Worm (Caenorhabditis elegans) whole organism, L1 larva: ENCODE data around the gene rpl-36.A.

Experiments used
- C16A3.4 ChIP-seq: fragments of 150-350 bp; optimal IDR thresholded peaks from 2 replicates; lab custom pipeline; 2014; ENCODE audit warnings: missing biosample characterization, missing genetic modification characterization
- C34B4.2 ChIP-seq: sonication (generic microtip); optimal IDR thresholded peaks from 2 replicates; lab custom pipeline; 2017; ENCODE audit warnings: mild to moderate bottlenecking, missing genetic modification characterization, missing compliant biosample characterization
- F16B12.6 ChIP-seq: fragments of 150-350 bp; optimal IDR thresholded peaks from 2 replicates; lab custom pipeline; 2014; ENCODE audit warnings: missing biosample characterization, missing genetic modification characterization
- Y116A8C.19 ChIP-seq: sonication (generic microtip); optimal IDR thresholded peaks from 2 replicates; lab custom pipeline; 2016; ENCODE audit warnings: missing compliant biosample characterization, missing genetic modification characterization, borderline replicate concordance
- aha-1 ChIP-seq: fragments of 150-350 bp; optimal IDR thresholded peaks from 2 replicates; lab custom pipeline; 2014; ENCODE audit warnings: missing biosample characterization, missing genetic modification characterization
- aly-2 ChIP-seq: fragments of 150-350 bp; optimal IDR thresholded peaks from 2 replicates; lab custom pipeline; 2014; ENCODE audit warnings: missing biosample characterization, missing genetic modification characterization
- ama-1 ChIP-seq: fragments of 150-350 bp; optimal IDR thresholded peaks from 2 replicates; lab custom pipeline; 2014
- blmp-1 ChIP-seq: fragments of 150-350 bp; optimal IDR thresholded peaks from 2 replicates; lab custom pipeline; 2014; ENCODE audit warnings: missing biosample characterization, missing genetic modification characterization
- ceh-90 ChIP-seq: sonication (generic microtip); optimal IDR thresholded peaks from 2 replicates; lab custom pipeline; 2016; ENCODE audit warnings: missing genetic modification characterization, missing compliant biosample characterization
- ces-1 ChIP-seq: fragments of 150-350 bp; optimal IDR thresholded peaks from 2 replicates; lab custom pipeline; 2014; ENCODE audit warnings: missing biosample characterization, missing genetic modification reagents, missing genetic modification characterization
- dpl-1 ChIP-seq, 3 experiments: fragments of 150-350 bp in 2 of 3; sonication (generic microtip) in 1 of 3; optimal IDR thresholded peaks; 2 replicates each; lab custom pipeline; 2014 to 2017; ENCODE audit warnings: missing biosample characterization in 3 of 3, missing genetic modification characterization in 3 of 3, missing genetic modification reagents in 3 of 3
- efl-3 ChIP-seq: fragments of 200-800 bp; sonication (Bioruptor generic); optimal IDR thresholded peaks from 2 replicates; lab custom pipeline; 2018; ENCODE audit warnings: mild to moderate bottlenecking, missing genetic modification characterization, missing compliant biosample characterization
- egl-13 ChIP-seq: sonication (generic microtip); optimal IDR thresholded peaks from 2 replicates; lab custom pipeline; 2016; ENCODE audit warnings: missing genotype, missing genetic modification reagents, missing genetic modification characterization, missing compliant biosample characterization
- egl-27 ChIP-seq, 2 experiments: fragments of 150-350 bp in 1 of 2; sonication (generic microtip); optimal IDR thresholded peaks; 3 replicates each; lab custom pipeline; 2017 to 2018; ENCODE audit warnings: missing biosample characterization in 2 of 2, missing genetic modification characterization in 2 of 2, missing genetic modification reagents in 2 of 2
- elt-3 ChIP-seq, 6 experiments: fragments of 150-350 bp in 1 of 6; sonication (generic microtip); optimal IDR thresholded peaks; 2 replicates each; lab custom pipeline; 2017 to 2018; ENCODE audit warnings: missing biosample characterization in 6 of 6, missing genetic modification characterization in 6 of 6, inconsistent platforms in 1 of 6
- fkh-10 ChIP-seq: sonication (generic microtip); optimal IDR thresholded peaks from 2 replicates; lab custom pipeline; 2017; ENCODE audit warnings: missing biosample characterization, missing genetic modification reagents, missing genetic modification characterization
- fkh-4 ChIP-seq: sonication (generic microtip); optimal IDR thresholded peaks from 2 replicates; lab custom pipeline; 2016; ENCODE audit warnings: missing compliant biosample characterization, missing genetic modification characterization, borderline replicate concordance
- fkh-8 ChIP-seq: sonication (generic microtip); optimal IDR thresholded peaks from 2 replicates; lab custom pipeline; 2016; ENCODE audit warnings: mild to moderate bottlenecking, missing genetic modification characterization, missing compliant biosample characterization
- fos-1 ChIP-seq: fragments of 150-350 bp; optimal IDR thresholded peaks from 2 replicates; lab custom pipeline; 2014; ENCODE audit warnings: missing biosample characterization, missing genetic modification characterization
- grh-1 ChIP-seq: fragments of 200-800 bp; sonication (Bioruptor generic); IDR thresholded peaks from 2 replicates; pipeline ENCODE4 v1.3.6; 2022; ENCODE audit warnings: missing genetic modification reagents, missing genetic modification characterization, missing compliant biosample characterization
- hlh-4 ChIP-seq: sonication (generic microtip); optimal IDR thresholded peaks from 2 replicates; lab custom pipeline; 2016; ENCODE audit warnings: mild to moderate bottlenecking, missing genetic modification characterization, missing compliant biosample characterization
- hpl-2 ChIP-seq: fragments of 150-350 bp; optimal IDR thresholded peaks from 2 replicates; lab custom pipeline; 2014; ENCODE audit warnings: missing biosample characterization, missing genetic modification reagents, missing genetic modification characterization
- irx-1 ChIP-seq: sonication (generic microtip); optimal IDR thresholded peaks from 2 replicates; lab custom pipeline; 2016; ENCODE audit warnings: missing genetic modification characterization, missing compliant biosample characterization
- isw-1 ChIP-seq: fragments of 200-800 bp; sonication (Bioruptor generic); IDR thresholded peaks from 2 replicates; pipeline ENCODE4 v1.3.6; 2022; ENCODE audit warnings: missing genetic modification characterization, missing compliant biosample characterization
- lin-13 ChIP-seq: fragments of 150-350 bp; optimal IDR thresholded peaks from 2 replicates; lab custom pipeline; 2014; ENCODE audit warnings: missing biosample characterization, missing genetic modification reagents, missing genetic modification characterization
- lin-14 ChIP-seq: fragments of 200-800 bp; sonication (Bioruptor generic); optimal IDR thresholded peaks from 2 replicates; lab custom pipeline; 2018; ENCODE audit warnings: mild to moderate bottlenecking, missing genetic modification characterization, moderate library complexity, missing compliant biosample characterization
- lin-39 ChIP-seq: fragments of 150-350 bp; optimal IDR thresholded peaks from 2 replicates; lab custom pipeline; 2014; ENCODE audit warnings: missing biosample characterization, missing genetic modification reagents, missing genetic modification characterization
- lir-3 ChIP-seq: sonication (generic microtip); optimal IDR thresholded peaks from 2 replicates; lab custom pipeline; 2016; ENCODE audit warnings: mild to moderate bottlenecking, missing genetic modification characterization, moderate library complexity, missing compliant biosample characterization; ENCODE audit not compliant: poor library complexity
- mdl-1 ChIP-seq, 2 experiments: fragments of 150-350 bp; optimal IDR thresholded peaks; 2 replicates each; lab custom pipeline; 2014 to 2017; ENCODE audit warnings: missing biosample characterization in 2 of 2, missing genetic modification characterization in 2 of 2, inconsistent platforms in 1 of 2
- mep-1 ChIP-seq: fragments of 150-350 bp; optimal IDR thresholded peaks from 2 replicates; lab custom pipeline; 2014; ENCODE audit warnings: missing biosample characterization, missing genetic modification characterization
- nhr-12 ChIP-seq: sonication (generic microtip); optimal IDR thresholded peaks from 2 replicates; lab custom pipeline; 2017; ENCODE audit warnings: missing biosample characterization, missing genetic modification characterization
- nhr-19 ChIP-seq: fragments of 200-800 bp; sonication (Bioruptor generic); conservative IDR thresholded peaks from 2 replicates; pipeline ENCODE4 v1.3.6; 2022; ENCODE audit warnings: missing genetic modification characterization, missing compliant biosample characterization
- nhr-237 ChIP-seq: fragments of 150-350 bp; optimal IDR thresholded peaks from 2 replicates; lab custom pipeline; 2014; ENCODE audit warnings: missing biosample characterization, missing genetic modification characterization
- nhr-28 ChIP-seq: fragments of 150-350 bp; optimal IDR thresholded peaks from 2 replicates; lab custom pipeline; 2014; ENCODE audit warnings: missing biosample characterization, missing genetic modification characterization
- nhr-47 ChIP-seq: sonication (generic microtip); optimal IDR thresholded peaks from 2 replicates; lab custom pipeline; 2016; ENCODE audit warnings: mild to moderate bottlenecking, missing genetic modification characterization, moderate library complexity, missing compliant biosample characterization
- nhr-71 ChIP-seq: sonication (generic microtip); optimal IDR thresholded peaks from 2 replicates; lab custom pipeline; 2016; ENCODE audit warnings: mild to moderate bottlenecking, missing genetic modification characterization, moderate library complexity, missing compliant biosample characterization
- nhr-85 ChIP-seq: sonication (generic microtip); peaks from one replicate; lab custom pipeline; 2016; ENCODE audit warnings: missing genetic modification characterization, inconsistent platforms, missing compliant biosample characterization
- pax-3 ChIP-seq: fragments of 200-800 bp; sonication (Bioruptor generic); optimal IDR thresholded peaks from 2 replicates; lab custom pipeline; 2018; ENCODE audit warnings: mild to moderate bottlenecking, missing genetic modification characterization, moderate library complexity, missing compliant biosample characterization
- skn-1 ChIP-seq: fragments of 150-350 bp; optimal IDR thresholded peaks from 2 replicates; lab custom pipeline; 2014; ENCODE audit warnings: missing biosample characterization, missing genetic modification characterization
- snpc-4 ChIP-seq: fragments of 150-350 bp; optimal IDR thresholded peaks from 2 replicates; lab custom pipeline; 2014; ENCODE audit warnings: missing biosample characterization, missing genetic modification characterization
- snu-23 ChIP-seq: sonication (generic microtip); optimal IDR thresholded peaks from 2 replicates; lab custom pipeline; 2016; ENCODE audit warnings: missing genetic modification characterization, missing compliant biosample characterization
- sptf-1 ChIP-seq: fragments of 150-350 bp; optimal IDR thresholded peaks from 2 replicates; lab custom pipeline; 2014; ENCODE audit warnings: missing biosample characterization, missing genetic modification characterization
- swsn-7 ChIP-seq: sonication (generic microtip); optimal IDR thresholded peaks from 2 replicates; lab custom pipeline; 2016; ENCODE audit warnings: missing genetic modification characterization, missing compliant biosample characterization
- tbx-2 ChIP-seq: sonication (generic microtip); optimal IDR thresholded peaks from 2 replicates; lab custom pipeline; 2016; ENCODE audit warnings: missing genetic modification characterization, missing compliant biosample characterization
- tlp-1 ChIP-seq: fragments of 150-350 bp; optimal IDR thresholded peaks from 2 replicates; lab custom pipeline; 2014; ENCODE audit warnings: missing biosample characterization, missing genetic modification characterization
- unc-130 ChIP-seq: fragments of 150-350 bp; optimal IDR thresholded peaks from 2 replicates; lab custom pipeline; 2017; ENCODE audit warnings: missing biosample characterization, missing genetic modification characterization, inconsistent platforms
- unc-62 ChIP-seq: fragments of 150-350 bp; optimal IDR thresholded peaks from 2 replicates; lab custom pipeline; 2014; ENCODE audit warnings: missing biosample characterization, missing genetic modification reagents, missing genetic modification characterization
- unc-86 ChIP-seq: sonication (generic microtip); optimal IDR thresholded peaks from 2 replicates; lab custom pipeline; 2016; ENCODE audit warnings: missing genetic modification characterization, missing compliant biosample characterization
- unc-98 ChIP-seq: fragments of 200-800 bp; sonication (Bioruptor generic); IDR thresholded peaks from 2 replicates; pipeline ENCODE4 v1.3.6; 2022; ENCODE audit warnings: missing genetic modification characterization, missing compliant biosample characterization
- xbp-1 ChIP-seq: sonication (generic microtip); optimal IDR thresholded peaks from 2 replicates; lab custom pipeline; 2016; ENCODE audit warnings: missing genetic modification characterization, missing compliant biosample characterization
- zag-1 ChIP-seq: fragments of 150-350 bp; optimal IDR thresholded peaks from 2 replicates; lab custom pipeline; 2014; ENCODE audit warnings: missing biosample characterization, missing genetic modification characterization
- zip-4 ChIP-seq: fragments of 200-800 bp; sonication (Bioruptor generic); optimal IDR thresholded peaks from 2 replicates; lab custom pipeline; 2018; ENCODE audit warnings: mild to moderate bottlenecking, missing genetic modification characterization, moderate library complexity, missing compliant biosample characterization

rpl-36.A gene

DNA sequence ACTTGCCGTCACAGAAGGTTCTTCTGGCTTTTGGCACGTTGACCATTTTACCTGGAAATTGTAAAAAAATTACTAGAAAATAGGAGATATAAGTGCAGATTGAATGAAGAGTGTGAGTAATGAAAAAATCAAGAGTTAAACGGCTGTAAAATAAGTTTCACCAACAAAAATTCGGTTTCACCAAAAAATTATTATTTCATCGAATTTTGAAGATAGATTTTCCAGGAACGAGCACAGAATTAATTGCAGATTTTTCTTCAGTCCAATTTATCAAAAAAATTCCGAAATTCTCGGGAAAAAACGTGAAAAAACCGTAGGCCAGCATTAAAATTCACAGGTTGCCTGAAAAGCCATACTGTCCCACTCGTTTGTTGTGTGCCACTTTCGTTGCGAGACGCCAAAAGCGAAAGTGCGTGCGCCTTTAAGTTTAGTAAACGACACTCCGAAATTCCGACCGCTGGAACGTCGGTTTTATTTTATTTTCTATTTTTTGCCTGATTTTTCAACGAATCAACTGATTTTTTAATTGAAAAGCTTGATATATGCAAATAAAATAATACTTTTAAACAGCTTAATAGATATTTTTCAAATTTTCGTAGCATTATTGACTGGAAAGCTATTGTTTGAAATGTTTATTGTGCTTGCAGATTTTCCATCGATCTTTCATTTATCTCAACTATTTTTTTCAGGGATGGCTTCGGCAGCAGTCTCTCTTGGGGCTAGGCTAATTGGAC lies at the start of gene rpl-36.A, which contains the start of gene nuo-1:
Gene rpl-36.A, minus strand, starts transcription at position 51 of the 734 bp plus-strand sequence.
Gene nuo-1, plus strand, starts transcription at position 684 of the 734 bp plus-strand sequence.
- TF ChIP-seq C16A3.4 (tag; lab: Kevin White, UChicago) (peak; percentile 96), sptf-1 (tag; lab: Kevin White, UChicago) (no peak), snu-23 (GFP tag; lab: Kevin White, UChicago) (peak; percentile 91), C34B4.2 (tag; lab: Kevin White, UChicago) (no peak), lin-14 (GFP tag; lab: Kevin White, UChicago) (peak; percentile 88), nhr-47 (tag; lab: Kevin White, UChicago) (peak; percentile 85), xbp-1 (tag; lab: Kevin White, UChicago) (peak; percentile 79), nhr-85 (peak; percentile 87), F16B12.6 (peak; percentile 62), nhr-71 (peak; percentile 88), zag-1 (tag; lab: Kevin White, UChicago) (no peak), irx-1 (tag; lab: Kevin White, UChicago) (peak; percentile 51), egl-13 (tag; lab: Kevin White, UChicago) (no peak), unc-86 (peak; percentile 69), tbx-2 (tag; lab: Kevin White, UChicago) (peak; percentile 77), lin-13 (GFP tag; lab: Kevin White, UChicago) (peak; percentile 79), Y116A8C.19 (tag; lab: Kevin White, UChicago) (no peak), aly-2 (tag; lab: Kevin White, UChicago) (no peak), hpl-2 (GFP tag; lab: Kevin White, UChicago) (peak; percentile 55), pax-3 (tag; lab: Kevin White, UChicago) (no peak), isw-1 (GFP tag; lab: Robert Waterston, UW) (peak; percentile 85), mdl-1 (tag; optimal IDR thresholded peaks at IDR 0.05; lab: Kevin White, UChicago) (peak in 1 of 2 experiments; percentile 79), efl-3 (GFP tag; lab: Kevin White, UChicago) (no peak), snpc-4 (tag; lab: Kevin White, UChicago) (peak; percentile 61), egl-27 (tag; optimal IDR thresholded peaks at IDR 0.05; lab: Kevin White, UChicago) (no peak), grh-1 (peak; percentile 58), fkh-4 (no peak), unc-62 (GFP tag; lab: Kevin White, UChicago) (no peak), nhr-12 (tag; lab: Kevin White, UChicago) (no peak), tlp-1 (tag; lab: Kevin White, UChicago) (no peak), unc-98 (GFP tag; lab: Robert Waterston, UW) (no peak), nhr-28 (tag; lab: Kevin White, UChicago) (no peak), blmp-1 (tag; lab: Kevin White, UChicago) (peak; percentile 97), ces-1 (no peak), zip-4 (GFP tag; lab: Kevin White, UChicago) (no peak), nhr-237 (peak; percentile 56), hlh-4 (no peak), skn-1 (peak; percentile 84), mep-1 (peak; percentile 89), fkh-10 (peak; percentile 25), fos-1 (tag; lab: Kevin White, UChicago) (peak; percentile 73), aha-1 (tag; lab: Kevin White, UChicago) (no peak), fkh-8 (tag; lab: Kevin White, UChicago) (peak; percentile 77), dpl-1 (GFP tag; optimal IDR thresholded peaks at IDR 0.05; lab: Kevin White, UChicago) (peak; percentile 80 to 86 (median 84)), ceh-90 (tag; lab: Kevin White, UChicago) (no peak), lin-39 (tag; lab: Kevin White, UChicago) (peak; percentile 13), nhr-19 (GFP tag; lab: Robert Waterston, UW) (peak; percentile 76), lir-3 (peak; percentile 51), elt-3 (tag; optimal IDR thresholded peaks at IDR 0.05; lab: Kevin White, UChicago) (peak in 3 of 6 experiments; percentile 3 to 83 (median 41)), swsn-7 (peak; percentile 81), unc-130 (tag; lab: Kevin White, UChicago) (peak; percentile 94), ama-1 (lab: Kevin White, UChicago) (no peak)
